Worm (Caenorhabditis elegans): ENCODE data around the gene C47D12.4.

The C47D12.4 gene

ce11 chrII:11728545-11729105 lies 47.1 kb downstream of the C47D12.4 start, which contains the start of gene alh-8 (continued):
- peak; percentile 86 for TF ChIP-seq snu-23 (GFP tag; optimal IDR thresholded peaks at IDR 0.05)
- TF ChIP-seq elt-3 (tag; optimal IDR thresholded peaks at IDR 0.05) = peak in 2 of 6 experiments; percentile 1 to 15
- TF ChIP-seq nhr-84 (tag; optimal IDR thresholded peaks at IDR 0.05) = no peak
- no peak for TF ChIP-seq nhr-11 (tag; optimal IDR thresholded peaks at IDR 0.05)
- no peak for TF ChIP-seq sup-37 (GFP tag; optimal IDR thresholded peaks at IDR 0.05)
- TF ChIP-seq pag-3 (tag; optimal IDR thresholded peaks at IDR 0.05; ENCODE audit: borderline replicate concordance, insufficient read depth) = peak; percentile 40
- TF ChIP-seq jun-1 (tag; optimal IDR thresholded peaks at IDR 0.05) = no peak
- peak; percentile 64 for TF ChIP-seq nhr-85 (tag)
- TF ChIP-seq unc-86 (tag; optimal IDR thresholded peaks at IDR 0.05) = no peak
- TF ChIP-seq irx-1 (tag; optimal IDR thresholded peaks at IDR 0.05) = no peak
- TF ChIP-seq lir-3 (tag; optimal IDR thresholded peaks at IDR 0.05; ENCODE audit: poor library complexity) = peak; percentile 16
- TF ChIP-seq Y116A8C.19 (tag; optimal IDR thresholded peaks at IDR 0.05; ENCODE audit: borderline replicate concordance) = no peak
- TF ChIP-seq hlh-17 (GFP tag; optimal IDR thresholded peaks at IDR 0.05; ENCODE audit: borderline replicate concordance) = no peak
- peak; percentile 45 for TF ChIP-seq ztf-4 (tag; optimal IDR thresholded peaks at IDR 0.05)
- TF ChIP-seq efl-3 (GFP tag; optimal IDR thresholded peaks at IDR 0.05) = no peak
- no peak for TF ChIP-seq aly-2 (tag; optimal IDR thresholded peaks at IDR 0.05)
- peak; percentile 46 for TF ChIP-seq C16A3.4 (tag; optimal IDR thresholded peaks at IDR 0.05)
- no peak for TF ChIP-seq isw-1 (GFP tag; IDR thresholded peaks at IDR 0.05)
- no peak for TF ChIP-seq unc-30 (tag; optimal IDR thresholded peaks at IDR 0.05)
- no peak for TF ChIP-seq dsc-1 (tag; optimal IDR thresholded peaks at IDR 0.05)
- no peak for TF ChIP-seq ztf-11 (tag; optimal IDR thresholded peaks at IDR 0.05)
- no peak for TF ChIP-seq nhr-237 (tag; optimal IDR thresholded peaks at IDR 0.05)
- TF ChIP-seq lin-13 (GFP tag; optimal IDR thresholded peaks at IDR 0.05) = no peak
- no peak for TF ChIP-seq pqm-1 (tag; optimal IDR thresholded peaks at IDR 0.05)
- TF ChIP-seq nhr-90 (tag; optimal IDR thresholded peaks at IDR 0.05; ENCODE audit: poor library complexity) = peak; percentile 46
- no peak for TF ChIP-seq ceh-82 (tag; optimal IDR thresholded peaks at IDR 0.05)
- TF ChIP-seq unc-98 (GFP tag; IDR thresholded peaks at IDR 0.05) = no peak
- TF ChIP-seq unc-130 (tag; optimal IDR thresholded peaks at IDR 0.05) = peak; percentile 46

ce11 chrII:11729757-11730535 lies 48.4 kb downstream of the C47D12.4 start:
- TF ChIP-seq C16A3.4 (tag; optimal IDR thresholded peaks at IDR 0.05) (no peak), ceh-8 (GFP tag; optimal IDR thresholded peaks at IDR 0.05) (no peak)

- no peak for TF ChIP-seq efl-3 (GFP tag; optimal IDR thresholded peaks at IDR 0.05)
- TF ChIP-seq C16A3.4 (tag; optimal IDR thresholded peaks at IDR 0.05) = no peak
- no peak for TF ChIP-seq efl-1 (optimal IDR thresholded peaks at IDR 0.05)
- peak in 1 of 2 experiments; percentile 88 for TF ChIP-seq efl-1 (GFP tag; optimal IDR thresholded peaks at IDR 0.05 in 1 of 2)
- no peak for TF ChIP-seq sup-37 (GFP tag; optimal IDR thresholded peaks at IDR 0.05)
- no peak for TF ChIP-seq snpc-4 (tag; optimal IDR thresholded peaks at IDR 0.05)
- TF ChIP-seq nhr-47 (tag; optimal IDR thresholded peaks at IDR 0.05) = peak; percentile 26
- TF ChIP-seq nhr-20 (tag; optimal IDR thresholded peaks at IDR 0.05) = peak; percentile 50
- peak; percentile 63 for TF ChIP-seq snu-23 (GFP tag; optimal IDR thresholded peaks at IDR 0.05)
- TF ChIP-seq nhr-71 (tag; optimal IDR thresholded peaks at IDR 0.05) = peak; percentile 58
- peak; percentile 65 for TF ChIP-seq nhr-90 (tag; optimal IDR thresholded peaks at IDR 0.05; ENCODE audit: poor library complexity)
- TF ChIP-seq nhr-85 (tag) = peak; percentile 47
- TF ChIP-seq ztf-4 (tag; optimal IDR thresholded peaks at IDR 0.05) = peak; percentile 4
- TF ChIP-seq elt-2 (tag; optimal IDR thresholded peaks at IDR 0.05) = peak; percentile 56
- TF ChIP-seq tlp-1 (tag; optimal IDR thresholded peaks at IDR 0.05) = no peak
- TF ChIP-seq nhr-12 (tag; optimal IDR thresholded peaks at IDR 0.05) = no peak
- peak; percentile 62 for TF ChIP-seq ama-1 (optimal IDR thresholded peaks at IDR 0.05)
- peak; percentile 19 for TF ChIP-seq rnt-1 (tag; optimal IDR thresholded peaks at IDR 0.05)
- peak; percentile 65 for TF ChIP-seq aly-2 (tag; optimal IDR thresholded peaks at IDR 0.05)
Measured at ce11 chrII:11731174-11731724, 49.7 kb downstream of the C47D12.4 start.

Data from whole organism, L1 larva.